Fruit fly (Drosophila melanogaster): Measurements from ENCODE around the gene spz5.

The spz5 gene

dm6 chr3L:2892105-2892504, at the start of gene spz5:
TSS of gene spz5 (minus strand) at chr3L:2892166.
- no peak for TF ChIP-seq Sin3A (optimal IDR thresholded peaks at IDR 0.05)
- no peak for TF ChIP-seq Myc (optimal IDR thresholded peaks at IDR 0.05)

- TF ChIP-seq insv (optimal IDR thresholded peaks at IDR 0.05) (no peak), ttk (optimal IDR thresholded peaks at IDR 0.05) (no peak), h (optimal IDR thresholded peaks at IDR 0.05) (no peak), Myc (optimal IDR thresholded peaks at IDR 0.05) (no peak), psq (optimal IDR thresholded peaks at IDR 0.05) (no peak), Sin3A (optimal IDR thresholded peaks at IDR 0.05) (no peak)
Measured at dm6 chr3L:2923097-2923496, 31.1 kb upstream of the spz5 start.

- no peak for TF ChIP-seq Myc (optimal IDR thresholded peaks at IDR 0.05)
- no peak for TF ChIP-seq ttk (optimal IDR thresholded peaks at IDR 0.05)
- no peak for TF ChIP-seq insv (optimal IDR thresholded peaks at IDR 0.05)
- TF ChIP-seq Sin3A (optimal IDR thresholded peaks at IDR 0.05): no peak
- TF ChIP-seq h (optimal IDR thresholded peaks at IDR 0.05): no peak
- no peak for TF ChIP-seq psq (optimal IDR thresholded peaks at IDR 0.05)
Measured at dm6 chr3L:2918628-2919027, 26.7 kb upstream of the spz5 start.

DNA sequence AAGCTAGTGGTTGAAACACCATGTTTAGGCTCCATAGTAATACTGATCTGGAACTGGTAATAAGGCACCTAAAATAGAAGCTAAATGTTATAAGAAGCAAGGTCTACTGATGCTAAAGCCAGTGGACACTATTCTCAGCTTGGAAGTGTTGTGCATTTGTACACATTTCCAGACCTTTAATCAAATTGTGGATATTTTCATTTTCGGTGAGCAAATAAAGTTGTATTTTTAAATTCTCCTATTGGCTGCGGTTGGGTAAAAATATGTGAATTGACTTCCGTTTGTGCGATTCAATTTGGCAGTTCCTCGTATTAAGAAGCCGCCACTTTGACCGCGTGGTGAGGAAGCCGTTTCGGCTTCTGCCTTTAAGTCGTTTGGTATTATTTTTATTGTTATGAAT, 24.6 kb upstream of the spz5 start, which contains the start of gene CG9970:
CG9970 (minus strand) TSS at position 101 of the 400 bp plus-strand sequence.
- TF ChIP-seq h (optimal IDR thresholded peaks at IDR 0.05) (no peak), ttk (optimal IDR thresholded peaks at IDR 0.05) (no peak), Myc (optimal IDR thresholded peaks at IDR 0.05) (no peak), Sin3A (optimal IDR thresholded peaks at IDR 0.05) (no peak), psq (optimal IDR thresholded peaks at IDR 0.05) (no peak), insv (optimal IDR thresholded peaks at IDR 0.05) (no peak)

- no peak for TF ChIP-seq psq (optimal IDR thresholded peaks at IDR 0.05)
- no peak for TF ChIP-seq insv (optimal IDR thresholded peaks at IDR 0.05)
Measured at dm6 chr3L:2913291-2913690, 21.3 kb upstream of the spz5 start.

DNA sequence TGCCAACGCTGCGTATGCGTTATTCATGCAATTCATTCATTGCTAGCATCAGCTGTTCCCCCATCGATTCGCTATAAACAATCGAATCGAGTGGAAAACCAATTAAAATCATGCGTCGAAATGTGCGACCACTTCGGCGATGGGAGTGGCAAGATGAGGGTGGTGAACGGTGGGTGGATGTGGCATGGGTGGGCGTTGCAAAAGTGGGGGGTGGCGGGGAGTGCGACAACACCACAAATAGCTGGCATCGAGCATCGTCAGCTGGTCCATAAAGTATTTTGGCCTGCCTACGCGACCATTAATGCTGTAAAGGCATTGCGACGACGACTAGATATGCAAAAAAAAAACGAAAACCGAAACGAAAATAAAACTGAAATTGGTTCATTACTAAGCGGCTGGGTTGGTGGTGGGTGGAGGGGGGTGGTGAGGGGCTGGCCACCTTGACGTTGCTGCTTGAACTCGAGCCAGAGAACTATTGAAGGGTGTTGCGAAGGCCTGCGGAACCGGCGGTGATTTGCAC, 17.6 kb upstream of the spz5 start:
- TF ChIP-seq Sin3A (optimal IDR thresholded peaks at IDR 0.05) (no peak), psq (optimal IDR thresholded peaks at IDR 0.05) (no peak), ttk (optimal IDR thresholded peaks at IDR 0.05) (no peak), insv (optimal IDR thresholded peaks at IDR 0.05) (no peak), h (optimal IDR thresholded peaks at IDR 0.05) (no peak), Myc (optimal IDR thresholded peaks at IDR 0.05) (no peak)

DNA sequence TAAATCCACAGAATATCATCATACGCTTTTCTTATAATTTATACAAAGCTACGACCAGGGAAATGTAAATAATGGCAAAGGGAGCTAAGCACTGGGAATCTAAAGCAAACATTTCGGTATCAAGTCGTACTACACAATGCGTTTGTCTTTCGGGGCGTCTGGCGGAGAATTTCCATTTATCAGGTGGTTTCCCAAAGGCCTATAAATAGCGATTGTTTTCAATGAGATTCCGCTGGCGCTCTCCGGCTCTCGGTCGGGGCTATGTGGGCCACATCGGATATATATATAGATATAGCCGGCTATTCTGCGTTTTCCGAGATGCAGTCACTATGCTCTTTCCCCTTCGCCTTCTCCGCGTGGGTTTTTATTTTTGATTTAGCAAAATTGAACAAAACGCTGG, 14.4 kb upstream of the spz5 start:
- TF ChIP-seq ttk (optimal IDR thresholded peaks at IDR 0.05) (no peak), insv (optimal IDR thresholded peaks at IDR 0.05) (no peak), h (optimal IDR thresholded peaks at IDR 0.05) (no peak), Sin3A (optimal IDR thresholded peaks at IDR 0.05) (no peak), Myc (optimal IDR thresholded peaks at IDR 0.05) (no peak), psq (optimal IDR thresholded peaks at IDR 0.05) (no peak)

DNA sequence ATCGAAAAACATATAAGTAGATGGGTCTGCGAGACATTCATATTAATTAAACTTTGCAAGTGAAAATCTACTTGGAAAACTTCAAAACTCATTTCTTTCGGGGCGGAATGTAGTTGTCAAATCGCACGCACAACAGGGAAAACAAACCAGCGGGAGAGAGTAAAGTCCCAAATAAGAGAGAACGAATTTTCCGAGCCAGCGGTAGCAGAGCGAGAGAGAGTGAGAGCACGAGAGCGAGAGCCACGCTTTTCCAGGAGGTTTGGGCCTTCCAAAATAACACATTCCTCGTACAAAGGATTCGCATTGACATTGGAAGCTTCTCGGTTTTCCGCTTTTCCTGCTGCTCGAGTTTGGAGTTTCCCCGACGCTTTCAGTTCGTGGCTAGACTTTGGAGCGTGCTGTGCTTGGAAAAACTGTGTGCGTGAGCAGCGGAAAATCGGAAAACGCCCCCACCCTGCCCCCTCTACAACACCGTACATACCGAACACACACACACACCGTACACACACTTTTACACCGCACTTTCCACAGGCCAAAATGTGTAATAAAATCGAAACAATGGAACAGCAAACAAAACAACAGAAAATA, 4.5 kb upstream of the spz5 start:
- no peak for TF ChIP-seq ttk (optimal IDR thresholded peaks at IDR 0.05)
- no peak for TF ChIP-seq Sin3A (optimal IDR thresholded peaks at IDR 0.05)
- no peak for TF ChIP-seq psq (optimal IDR thresholded peaks at IDR 0.05)
- TF ChIP-seq h (optimal IDR thresholded peaks at IDR 0.05): no peak
- no peak for TF ChIP-seq insv (optimal IDR thresholded peaks at IDR 0.05)
- TF ChIP-seq Myc (optimal IDR thresholded peaks at IDR 0.05): no peak

DNA sequence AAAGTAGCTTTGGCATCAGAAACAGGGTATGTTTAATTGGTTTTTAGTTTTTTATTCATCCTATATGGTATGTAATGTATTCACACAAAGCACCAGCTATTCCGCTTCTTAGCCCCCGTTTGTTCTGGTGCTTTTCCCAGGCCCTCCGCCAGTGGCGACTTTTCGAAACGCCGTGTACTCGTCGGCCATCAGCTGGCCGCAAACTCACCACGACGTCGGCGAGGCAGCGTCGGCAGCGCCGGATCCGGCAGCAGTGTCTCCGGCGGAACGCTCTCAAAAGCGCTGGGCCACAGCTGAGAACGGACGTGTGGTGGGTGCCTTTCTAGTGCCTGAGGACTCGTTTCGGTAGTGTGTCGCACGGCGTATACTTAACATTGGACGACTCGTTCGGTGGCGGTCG, 2.8 kb upstream of the spz5 start, which contains the start of gene Shab:
Shab (plus strand) TSS at position 268 of the 400 bp plus-strand sequence.
- no peak for TF ChIP-seq ttk (optimal IDR thresholded peaks at IDR 0.05)

- no peak for TF ChIP-seq ttk (optimal IDR thresholded peaks at IDR 0.05)
- TF ChIP-seq Sin3A (optimal IDR thresholded peaks at IDR 0.05): no peak
- TF ChIP-seq psq (optimal IDR thresholded peaks at IDR 0.05): no peak
- TF ChIP-seq h (optimal IDR thresholded peaks at IDR 0.05): no peak
- no peak for TF ChIP-seq insv (optimal IDR thresholded peaks at IDR 0.05)
- no peak for TF ChIP-seq Myc (optimal IDR thresholded peaks at IDR 0.05)
Measured at dm6 chr3L:2893846-2894511, 2.0 kb upstream of the spz5 start.

dm6 chr3L:2888150-2888549, 3.8 kb downstream of the spz5 start:
- TF ChIP-seq insv (optimal IDR thresholded peaks at IDR 0.05) (no peak), Sin3A (optimal IDR thresholded peaks at IDR 0.05) (no peak), Myc (optimal IDR thresholded peaks at IDR 0.05) (no peak), h (optimal IDR thresholded peaks at IDR 0.05) (no peak), ttk (optimal IDR thresholded peaks at IDR 0.05) (no peak), psq (optimal IDR thresholded peaks at IDR 0.05) (no peak)

DNA sequence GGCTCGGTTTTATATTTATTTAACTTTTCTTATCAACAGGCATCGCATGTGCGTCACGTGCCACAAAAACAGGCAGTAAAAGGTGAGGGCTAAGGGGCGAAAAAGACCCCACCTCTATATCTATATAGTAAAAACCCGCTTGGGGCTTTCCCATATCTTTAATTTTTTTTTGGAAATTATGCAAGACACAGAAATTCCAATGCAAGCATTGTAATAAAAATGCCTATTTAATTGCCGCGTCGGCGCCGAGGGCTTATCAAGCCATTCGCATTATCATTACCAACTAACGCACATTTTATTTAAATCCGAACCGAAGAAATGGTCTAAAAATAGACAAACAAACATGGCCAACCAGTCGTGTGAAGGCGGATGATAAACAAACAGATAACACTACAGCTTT, 4.6 kb downstream of the spz5 start:
- TF ChIP-seq psq (optimal IDR thresholded peaks at IDR 0.05) (no peak), Myc (optimal IDR thresholded peaks at IDR 0.05) (no peak), Sin3A (optimal IDR thresholded peaks at IDR 0.05) (no peak), h (optimal IDR thresholded peaks at IDR 0.05) (no peak), ttk (optimal IDR thresholded peaks at IDR 0.05) (no peak), insv (optimal IDR thresholded peaks at IDR 0.05) (no peak)

dm6 chr3L:2885568-2885967, 6.4 kb downstream of the spz5 start:
- no peak for TF ChIP-seq psq (optimal IDR thresholded peaks at IDR 0.05)
- no peak for TF ChIP-seq insv (optimal IDR thresholded peaks at IDR 0.05)
- no peak for TF ChIP-seq ttk (optimal IDR thresholded peaks at IDR 0.05)
- no peak for TF ChIP-seq h (optimal IDR thresholded peaks at IDR 0.05)
- TF ChIP-seq Sin3A (optimal IDR thresholded peaks at IDR 0.05): no peak
- TF ChIP-seq Myc (optimal IDR thresholded peaks at IDR 0.05): no peak
